Fruit fly (Drosophila melanogaster) whole organism: ENCODE measurements around the gene CG42367.

Experiments
- CG8478 ChIP-seq: fragments of >200 bp; optimal IDR thresholded peaks from 2 replicates; lab custom pipeline; 2018; ENCODE audit warnings: inconsistent platforms
- Dll ChIP-seq: fragments of >200 bp; optimal IDR thresholded peaks from 2 replicates; lab custom pipeline; 2017
- EcR ChIP-seq, 2 experiments: fragments of >200 bp; optimal IDR thresholded peaks; 2 replicates each; lab custom pipeline; 2017; ENCODE audit warnings: missing biosample characterization in 2 of 2, missing genetic modification characterization in 2 of 2, missing genetic modification reagents in 2 of 2
- pan ChIP-seq: fragments of >200 bp; optimal IDR thresholded peaks from 2 replicates; lab custom pipeline; 2017

dm6 chr2L:9949178-9950062, 19.0 kb downstream of the CG42367 start:
- no peak for TF ChIP-seq CG8478
- TF ChIP-seq EcR (GFP tag; optimal IDR thresholded peaks at IDR 0.05; lab: Kevin White, UChicago): no peak
- TF ChIP-seq pan: no peak
- no peak for TF ChIP-seq Dll (lab: Kevin White, UChicago)
